Worm (Caenorhabditis elegans) whole organism, L4 larva: ENCODE measurements around the gene F43C1.7.

Experiments used
- D1046.2 ChIP-seq: fragments of 200-800 bp; sonication (Bioruptor generic); IDR thresholded peaks from 2 replicates; pipeline ENCODE4 v1.3.6; 2022; ENCODE audit warnings: missing genetic modification characterization, missing compliant biosample characterization
- F26F4.8 ChIP-seq: fragments of 200-800 bp; sonication (Bioruptor generic); conservative IDR thresholded peaks from 2 replicates; pipeline ENCODE4 v1.3.6; 2022; ENCODE audit warnings: missing genetic modification characterization, missing compliant biosample characterization
- F44E2.7 ChIP-seq: fragments of 200-800 bp; sonication (Bioruptor generic); IDR thresholded peaks from 2 replicates; pipeline ENCODE4 v2.1.2; 2022; ENCODE audit warnings: missing genetic modification characterization, missing compliant biosample characterization
- F49E8.2 ChIP-seq: sonication (generic microtip); optimal IDR thresholded peaks from 2 replicates; lab custom pipeline; 2016; ENCODE audit warnings: missing compliant biosample characterization, mild to moderate bottlenecking, missing genetic modification characterization, borderline replicate concordance
- T20F7.1 ChIP-seq: fragments of 200-800 bp; sonication (Bioruptor generic); optimal IDR thresholded peaks from 2 replicates; lab custom pipeline; 2018; ENCODE audit warnings: mild to moderate bottlenecking, missing genetic modification characterization, missing compliant biosample characterization
- T26A8.4 ChIP-seq: fragments of 200-800 bp; sonication (Bioruptor generic); IDR thresholded peaks from 2 replicates; pipeline ENCODE4 v1.3.6; 2022; ENCODE audit warnings: missing genetic modification characterization, missing compliant biosample characterization
- Y48G9A.11 ChIP-seq: fragments of 200-800 bp; sonication (Bioruptor generic); IDR thresholded peaks from 2 replicates; pipeline ENCODE4 v1.3.6; 2022; ENCODE audit warnings: missing genetic modification reagents, missing genetic modification characterization, missing compliant biosample characterization
- Y75B8A.6 ChIP-seq: fragments of 200-800 bp; sonication (Bioruptor generic); IDR thresholded peaks from 2 replicates; pipeline ENCODE4 v1.3.6; 2022; ENCODE audit warnings: missing genetic modification reagents, missing genetic modification characterization, missing compliant biosample characterization
- aha-1 ChIP-seq: fragments of 150-350 bp; peaks from one replicate; lab custom pipeline; 2014; ENCODE audit warnings: missing biosample characterization, missing genetic modification characterization
- ceh-28 ChIP-seq: fragments of 150-350 bp; optimal IDR thresholded peaks from 2 replicates; lab custom pipeline; 2014; ENCODE audit warnings: missing biosample characterization, missing genetic modification reagents, missing genetic modification characterization
- ceh-62 ChIP-seq: sonication (generic microtip); optimal IDR thresholded peaks from 2 replicates; lab custom pipeline; 2017; ENCODE audit warnings: missing biosample characterization, missing genetic modification characterization
- ceh-82 ChIP-seq: sonication (generic microtip); optimal IDR thresholded peaks from 2 replicates; lab custom pipeline; 2017; ENCODE audit warnings: missing biosample characterization, missing genetic modification characterization
- ces-1 ChIP-seq: fragments of 150-350 bp; sonication (generic microtip); optimal IDR thresholded peaks from 4 replicates; lab custom pipeline; 2014; ENCODE audit warnings: missing biosample characterization, missing genetic modification reagents, missing genetic modification characterization
- daf-16 ChIP-seq, 3 experiments: sonication (generic microtip); optimal IDR thresholded peaks; 2 replicates each; lab custom pipeline; 2016 to 2017; ENCODE audit warnings: missing genetic modification characterization in 3 of 3, missing genetic modification reagents in 3 of 3, mild to moderate bottlenecking in 2 of 3, missing compliant biosample characterization in 2 of 3, missing biosample characterization in 1 of 3, moderate library complexity in 1 of 3
- daf-19 ChIP-seq: fragments of 200-800 bp; sonication (Bioruptor generic); conservative IDR thresholded peaks from 2 replicates; pipeline ENCODE4 v1.3.6; 2022; ENCODE audit warnings: missing genetic modification characterization, missing compliant biosample characterization
- dmd-8 ChIP-seq: fragments of 200-800 bp; sonication (Bioruptor generic); IDR thresholded peaks from 2 replicates; pipeline ENCODE4 v1.3.6; 2022; ENCODE audit warnings: missing genetic modification characterization, missing compliant biosample characterization
- egl-43 ChIP-seq: fragments of 200-800 bp; sonication (Bioruptor generic); IDR thresholded peaks from 2 replicates; pipeline ENCODE4 v1.3.6; 2022; ENCODE audit warnings: missing genetic modification reagents, missing genetic modification characterization, missing compliant biosample characterization
- fos-1 ChIP-seq: fragments of 150-350 bp; optimal IDR thresholded peaks from 2 replicates; lab custom pipeline; 2014; ENCODE audit warnings: missing biosample characterization, missing genetic modification characterization
- hif-1 ChIP-seq, 2 experiments: sonication (generic microtip); optimal IDR thresholded peaks; 2 replicates each; lab custom pipeline; 2016 to 2017; ENCODE audit warnings: missing compliant biosample characterization in 2 of 2, missing genetic modification characterization in 2 of 2, missing genetic modification reagents in 2 of 2, missing genotype in 2 of 2, mild to moderate bottlenecking in 1 of 2
- hmg-1.1 ChIP-seq: fragments of 200-800 bp; sonication (Bioruptor generic); IDR thresholded peaks from 2 replicates; pipeline ENCODE4 v1.3.6; 2022; ENCODE audit warnings: missing genetic modification reagents, missing genetic modification characterization, missing compliant biosample characterization
- lin-1 ChIP-seq: fragments of 200-800 bp; sonication (Bioruptor generic); IDR thresholded peaks from 2 replicates; pipeline ENCODE4 v1.3.6; 2022; ENCODE audit warnings: missing genetic modification reagents, missing genetic modification characterization, missing compliant biosample characterization
- lin-29 ChIP-seq: fragments of 200-800 bp; sonication (Bioruptor generic); IDR thresholded peaks from 2 replicates; pipeline ENCODE4 v1.3.6; 2022; ENCODE audit warnings: missing genetic modification reagents, missing genetic modification characterization, missing compliant biosample characterization
- lir-3 ChIP-seq: sonication (generic microtip); optimal IDR thresholded peaks from 2 replicates; lab custom pipeline; 2016; ENCODE audit warnings: mild to moderate bottlenecking, missing genetic modification characterization, missing compliant biosample characterization
- lsy-2 ChIP-seq, 2 experiments: fragments of 150-350 bp in 1 of 2; sonication (generic microtip) in 1 of 2; optimal IDR thresholded peaks; 2 replicates each; lab custom pipeline; 2014 to 2017; ENCODE audit warnings: missing biosample characterization in 2 of 2, missing genetic modification characterization in 2 of 2
- madf-9 ChIP-seq: fragments of 200-800 bp; sonication (Bioruptor generic); conservative IDR thresholded peaks from 2 replicates; pipeline ENCODE4 v1.3.6; 2022; ENCODE audit warnings: missing genetic modification reagents, missing genetic modification characterization, missing compliant biosample characterization
- mep-1 ChIP-seq: fragments of 150-350 bp; sonication (generic microtip); optimal IDR thresholded peaks from 3 replicates; lab custom pipeline; 2014; ENCODE audit warnings: missing biosample characterization, missing genetic modification characterization
- mxl-3 ChIP-seq: fragments of 200-800 bp; sonication (Bioruptor generic); optimal IDR thresholded peaks from 2 replicates; lab custom pipeline; 2018; ENCODE audit warnings: mild to moderate bottlenecking, missing genetic modification characterization, missing compliant biosample characterization
- nhr-48 ChIP-seq: sonication (generic microtip); optimal IDR thresholded peaks from 2 replicates; lab custom pipeline; 2016; ENCODE audit warnings: mild to moderate bottlenecking, missing genetic modification characterization, missing compliant biosample characterization
- nhr-77 ChIP-seq: fragments of 150-350 bp; optimal IDR thresholded peaks from 2 replicates; lab custom pipeline; 2014; ENCODE audit warnings: missing biosample characterization, missing genetic modification characterization
- pqm-1 ChIP-seq: sonication (generic microtip); optimal IDR thresholded peaks from 2 replicates; lab custom pipeline; 2017; ENCODE audit warnings: missing biosample characterization, missing genetic modification characterization
- sdz-12 ChIP-seq: fragments of 200-800 bp; sonication (Bioruptor generic); optimal IDR thresholded peaks from 2 replicates; lab custom pipeline; 2018; ENCODE audit warnings: mild to moderate bottlenecking, missing genetic modification characterization, missing compliant biosample characterization
- skn-1 ChIP-seq: fragments of 150-350 bp; optimal IDR thresholded peaks from 2 replicates; lab custom pipeline; 2014; ENCODE audit warnings: missing biosample characterization, missing genetic modification characterization
- tag-97 ChIP-seq: fragments of 200-800 bp; sonication (Bioruptor generic); IDR thresholded peaks from 2 replicates; pipeline ENCODE4 v1.3.6; 2022; ENCODE audit warnings: missing genetic modification characterization, missing compliant biosample characterization
- tra-1 ChIP-seq: fragments of 200-800 bp; sonication (Bioruptor generic); IDR thresholded peaks from 2 replicates; pipeline ENCODE4 v1.3.6; 2022; ENCODE audit warnings: missing genetic modification reagents, missing genetic modification characterization, missing compliant biosample characterization
- unc-130 ChIP-seq: sonication (generic microtip); optimal IDR thresholded peaks from 2 replicates; lab custom pipeline; 2016; ENCODE audit warnings: missing genetic modification reagents, missing genetic modification characterization, missing compliant biosample characterization
- unc-62 ChIP-seq, 3 experiments: fragments of 150-350 bp in 1 of 3; sonication (generic microtip); optimal IDR thresholded peaks in 2 of 3; peaks in 1 of 3; 1 replicate in 1 of 3; 2 replicates in 2 of 3; lab custom pipeline; 2014 to 2017; ENCODE audit warnings: missing biosample characterization in 3 of 3, missing genetic modification characterization in 3 of 3, missing genetic modification reagents in 3 of 3, missing genotype in 1 of 3
- zag-1 ChIP-seq: fragments of 150-350 bp; optimal IDR thresholded peaks from 2 replicates; lab custom pipeline; 2014; ENCODE audit warnings: missing biosample characterization, missing genetic modification characterization
- zip-11 ChIP-seq: fragments of 200-800 bp; sonication (Bioruptor generic); IDR thresholded peaks from 2 replicates; pipeline ENCODE4 v1.3.6; 2022; ENCODE audit warnings: missing genetic modification characterization, missing compliant biosample characterization
- zip-2 ChIP-seq: fragments of 150-350 bp; optimal IDR thresholded peaks from 2 replicates; lab custom pipeline; 2014; ENCODE audit warnings: missing biosample characterization, missing genetic modification characterization
- ztf-7 ChIP-seq: fragments of 150-350 bp; optimal IDR thresholded peaks from 2 replicates; lab custom pipeline; 2014; ENCODE audit warnings: missing biosample characterization, missing genetic modification characterization

The F43C1.7 gene

DNA sequence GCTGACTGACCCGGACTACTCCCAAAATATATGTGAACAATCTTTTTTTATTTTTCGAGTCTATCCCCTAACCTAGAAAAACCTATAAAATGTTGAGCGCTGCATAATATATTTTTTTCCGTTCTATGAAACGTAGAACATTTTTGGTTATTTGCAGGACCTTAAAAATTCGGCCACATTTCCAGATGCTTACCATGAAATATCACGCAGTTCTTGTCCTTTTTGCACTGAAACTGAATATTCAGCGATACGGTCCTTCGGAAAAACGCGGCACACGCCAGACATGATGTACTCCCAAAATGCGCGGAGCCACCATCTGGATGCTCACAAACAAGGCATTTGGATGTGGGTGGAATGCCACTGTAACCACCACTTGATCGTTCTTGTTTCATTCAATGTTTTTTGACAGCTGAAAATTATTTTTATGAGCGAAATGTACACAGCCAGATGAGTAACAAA lies 9.5 kb downstream of the F43C1.7 start, which contains the start of gene nhr-20:
nhr-20 (minus strand) TSS at position 409 of the 459 bp plus-strand sequence.
- peak; percentile 90 for TF ChIP-seq aha-1 (tag; lab: Kevin White, UChicago)
- TF ChIP-seq lin-1 (GFP tag; lab: Robert Waterston, UW) = no peak

DNA sequence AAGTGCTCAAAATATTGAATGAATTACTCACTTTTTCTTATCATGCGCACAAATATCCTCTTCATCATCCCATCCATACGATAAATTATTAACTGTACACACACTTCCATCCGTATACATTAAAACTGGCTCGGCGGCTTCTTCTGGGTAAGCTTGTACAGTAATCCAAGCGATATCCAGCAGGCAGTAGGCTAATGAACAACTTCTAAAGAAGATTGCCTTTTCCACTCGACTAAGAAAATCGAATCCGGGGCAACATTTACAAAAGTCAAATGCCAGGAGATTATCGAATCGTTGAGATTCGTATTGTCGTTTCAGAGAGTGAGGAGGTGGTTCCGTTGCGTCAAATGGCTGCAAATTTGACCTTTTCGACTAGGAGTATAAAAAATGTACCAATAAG lies 11.0 kb downstream of the F43C1.7 start:
- peak in 1 of 2 experiments; percentile 93 for TF ChIP-seq unc-62 (GFP tag; optimal IDR thresholded peaks at IDR 0.05 in 1 of 2; lab: Kevin White, UChicago)
- TF ChIP-seq unc-62 (tag; optimal IDR thresholded peaks at IDR 0.05; lab: Kevin White, UChicago) = no peak
- TF ChIP-seq F44E2.7 = no peak

DNA sequence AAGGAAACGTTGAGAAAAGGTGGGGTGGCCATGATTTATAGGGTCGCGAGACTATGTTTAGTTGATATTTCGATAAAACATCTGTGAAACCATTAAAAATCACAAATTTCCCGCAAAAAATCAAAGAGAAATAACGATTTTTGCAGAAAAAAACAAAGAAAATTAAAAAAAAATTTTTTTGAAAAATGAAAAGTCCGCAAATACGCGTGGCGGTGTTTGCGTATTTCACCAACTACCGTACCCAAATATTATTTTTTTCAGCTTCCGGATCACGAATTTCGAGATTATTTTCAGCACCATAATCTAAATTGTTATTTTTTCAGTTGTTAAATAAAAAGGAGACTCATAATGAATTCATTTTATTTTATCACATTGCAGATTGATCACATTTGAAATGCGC lies 12.3 kb downstream of the F43C1.7 start:
- TF ChIP-seq unc-130 = peak; percentile 18
- TF ChIP-seq lsy-2 (tag; optimal IDR thresholded peaks at IDR 0.05; lab: Kevin White, UChicago) = peak in 1 of 2 experiments; percentile 27
- TF ChIP-seq F26F4.8 (GFP tag; lab: Robert Waterston, UW) = no peak

DNA sequence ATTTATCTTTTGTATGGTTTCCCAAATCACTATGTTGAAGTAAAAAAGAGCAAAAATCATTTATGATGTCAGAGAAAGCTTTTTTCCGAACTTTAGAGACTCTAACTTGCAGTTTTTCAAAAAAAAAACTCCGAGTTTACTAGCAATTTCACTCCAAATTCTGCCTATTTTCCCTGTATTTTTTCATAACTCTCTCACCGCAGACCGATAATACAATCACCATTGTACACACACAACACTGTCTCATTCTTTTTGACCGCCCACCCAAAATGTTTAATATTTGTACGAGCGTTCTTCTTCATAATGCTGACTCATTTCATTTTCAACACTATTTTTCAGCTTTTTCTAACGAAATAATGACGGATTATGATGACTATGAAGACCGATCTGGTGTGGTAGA lies 13.5 kb downstream of the F43C1.7 start, which contains the start of gene F43C1.5:
F43C1.5 (plus strand) TSS at position 301 of the 400 bp plus-strand sequence.
- TF ChIP-seq hmg-1.1 (GFP tag; lab: Robert Waterston, UW) (no peak), sdz-12 (GFP tag; lab: Kevin White, UChicago) (no peak), aha-1 (tag; lab: Kevin White, UChicago) (peak; percentile 2)

DNA sequence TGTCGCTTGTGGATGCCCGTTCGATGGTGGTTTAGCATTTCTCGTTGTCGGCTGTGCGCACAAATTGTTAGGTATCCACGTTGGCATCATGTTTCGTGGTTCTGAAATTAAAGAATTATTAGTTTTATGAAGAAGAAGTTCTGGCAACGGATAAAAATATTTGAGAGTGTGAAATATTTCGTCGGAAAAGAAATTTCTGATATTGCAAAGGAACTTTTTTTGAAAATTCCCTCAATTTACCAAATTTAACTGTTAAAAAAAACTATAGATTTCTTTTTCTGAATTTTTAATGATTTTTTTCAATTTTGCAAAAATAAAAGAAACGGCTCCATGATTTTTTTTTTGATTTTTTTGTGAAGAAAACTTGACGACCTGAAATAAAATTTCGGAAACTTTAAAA lies 14.4 kb downstream of the F43C1.7 start, which contains the start of gene mpk-1:
mpk-1 (minus strand) TSS at position 101 of the 400 bp plus-strand sequence.
- TF ChIP-seq tag-97 = no peak
- TF ChIP-seq tra-1 = no peak
- TF ChIP-seq T20F7.1 (GFP tag; lab: Kevin White, UChicago) = no peak
- no peak for TF ChIP-seq ztf-7 (tag; lab: Kevin White, UChicago)
- TF ChIP-seq ceh-82 = no peak

DNA sequence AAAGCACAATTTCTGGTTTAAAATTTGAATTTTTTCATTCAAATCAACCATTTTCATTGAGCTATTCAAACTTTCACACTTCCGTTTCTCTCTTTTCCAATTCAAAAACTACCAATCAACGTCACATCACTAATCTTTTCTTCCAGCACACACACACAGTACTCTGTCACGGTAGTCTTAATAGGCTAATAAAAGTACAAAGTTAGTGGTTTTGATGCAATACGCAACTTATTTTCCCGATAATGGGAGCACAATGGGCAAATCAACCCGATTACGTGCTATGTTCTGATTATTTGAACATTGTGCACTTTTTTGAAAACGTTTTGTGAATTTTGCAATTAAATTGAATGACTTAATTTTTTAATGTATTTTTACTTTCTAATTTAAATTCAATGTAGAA lies 15.0 kb downstream of the F43C1.7 start:
- TF ChIP-seq mep-1 (tag; lab: Kevin White, UChicago) (no peak), mxl-3 (GFP tag; lab: Kevin White, UChicago) (no peak), tra-1 (no peak), lir-3 (no peak), nhr-77 (tag; lab: Kevin White, UChicago) (peak; percentile 9), hmg-1.1 (GFP tag; lab: Robert Waterston, UW) (no peak), Y48G9A.11 (no peak), skn-1 (tag; lab: Kevin White, UChicago) (no peak), T26A8.4 (GFP tag; lab: Robert Waterston, UW) (no peak), zip-11 (GFP tag; lab: Robert Waterston, UW) (no peak), daf-19 (GFP tag; lab: Robert Waterston, UW) (no peak), egl-43 (GFP tag; lab: Robert Waterston, UW) (no peak), daf-16 (GFP tag; optimal IDR thresholded peaks at IDR 0.05; lab: Kevin White, UChicago) (no peak), daf-16 (tag; optimal IDR thresholded peaks at IDR 0.05; lab: Kevin White, UChicago) (no peak), aha-1 (tag; lab: Kevin White, UChicago) (no peak), madf-9 (GFP tag; lab: Robert Waterston, UW) (no peak), D1046.2 (no peak), F49E8.2 (tag; lab: Kevin White, UChicago) (no peak), nhr-48 (no peak), zip-2 (tag; lab: Kevin White, UChicago) (no peak), ces-1 (GFP tag; lab: Kevin White, UChicago) (no peak), zag-1 (tag; lab: Kevin White, UChicago) (no peak), dmd-8 (no peak), Y75B8A.6 (GFP tag; lab: Robert Waterston, UW) (no peak), T20F7.1 (GFP tag; lab: Kevin White, UChicago) (peak; percentile 7), ceh-62 (tag; lab: Kevin White, UChicago) (no peak), ztf-7 (tag; lab: Kevin White, UChicago) (no peak), ceh-28 (no peak), lin-29 (GFP tag; lab: Robert Waterston, UW) (no peak), F26F4.8 (GFP tag; lab: Robert Waterston, UW) (no peak), hif-1 (tag; optimal IDR thresholded peaks at IDR 0.05; lab: Kevin White, UChicago) (no peak), F44E2.7 (no peak), pqm-1 (tag; lab: Kevin White, UChicago) (peak; percentile 78), ceh-82 (no peak), fos-1 (tag; lab: Kevin White, UChicago) (no peak)
